Fruit fly (Drosophila melanogaster): ENCODE measurements around the gene CG10877.

Gene CG10877

dm6 chr3R:20555720-20556280, 8.1 kb downstream of the CG10877 start (continued):
- TF ChIP-seq bbx (GFP tag; IDR thresholded peaks at IDR 0.05; ENCODE audit: partially characterized antibody) (0 out of 2 replicates have a peak, but pooled peaks have one; percentile 14), PHDP (tag; optimal IDR thresholded peaks at IDR 0.05) (peak; percentile 12), corto (GFP tag; optimal IDR thresholded peaks at IDR 0.05) (peak; percentile 50), Nf-YA (GFP tag; IDR thresholded peaks at IDR 0.05) (no peak), CG34376 (GFP tag; optimal IDR thresholded peaks at IDR 0.05) (peak; percentile 77), CG1832 (GFP tag; optimal IDR thresholded peaks at IDR 0.05) (no peak), rib (GFP tag; IDR thresholded peaks at IDR 0.05) (peak; percentile 41; the same call in 1 of the 2 replicates), nerfin-1 (tag; optimal IDR thresholded peaks at IDR 0.05) (peak; percentile 69), Hmr (GFP tag; optimal IDR thresholded peaks at IDR 0.05) (no peak), otp (GFP tag; IDR thresholded peaks at IDR 0.05) (no peak), pros (GFP tag; optimal IDR thresholded peaks at IDR 0.05) (peak; percentile 50), CG1603 (tag; optimal IDR thresholded peaks at IDR 0.05) (peak; percentile 56), mirr (GFP tag; optimal IDR thresholded peaks at IDR 0.05) (peak; percentile 97), Trl (optimal IDR thresholded peaks at IDR 0.05) (peak; percentile 65 to 76), Trl (GFP tag; optimal IDR thresholded peaks at IDR 0.05) (no peak), fd102C (GFP tag; optimal IDR thresholded peaks at IDR 0.05) (peak; percentile 13), CG4328 (GFP tag; optimal IDR thresholded peaks at IDR 0.05) (peak; percentile 90), CG33557 (GFP tag; optimal IDR thresholded peaks at IDR 0.05) (peak; percentile 75), caup (GFP tag; optimal IDR thresholded peaks at IDR 0.05; ENCODE audit: severe bottlenecking) (peak; percentile 43), HmgZ (tag; optimal IDR thresholded peaks at IDR 0.05) (peak; percentile 48), CG12299 (tag; optimal IDR thresholded peaks at IDR 0.05) (peak; percentile 73), CG34224 (GFP tag; IDR thresholded peaks at IDR 0.05; ENCODE audit: partially characterized antibody) (peak; percentile 61; the same call in 2 of the 3 replicates), al (GFP tag; IDR thresholded peaks at IDR 0.05) (no peak), Xrp1 (GFP tag; IDR thresholded peaks at IDR 0.05) (peak; percentile 69), lbe (GFP tag; optimal IDR thresholded peaks at IDR 0.05) (peak; percentile 55), CG3407 (GFP tag; optimal IDR thresholded peaks at IDR 0.05) (peak; percentile 51), Lpt (GFP tag; optimal IDR thresholded peaks at IDR 0.05) (no peak), salm (tag; optimal IDR thresholded peaks at IDR 0.05) (peak; percentile 43), CG15601 (tag; optimal IDR thresholded peaks at IDR 0.05) (peak; percentile 65), ind (GFP tag; optimal IDR thresholded peaks at IDR 0.05) (no peak), Dll (GFP tag; IDR thresholded peaks at IDR 0.05; ENCODE audit: partially characterized antibody) (peak; percentile 33; the same call in 1 of the 4 replicates), unpg (GFP tag; optimal IDR thresholded peaks at IDR 0.05) (peak; percentile 17), CG8388 (GFP tag; optimal IDR thresholded peaks at IDR 0.05) (no peak), CG17912 (GFP tag; optimal IDR thresholded peaks at IDR 0.05) (peak; percentile 80), knrl (GFP tag; IDR thresholded peaks at IDR 0.05; ENCODE audit: partially characterized antibody) (no peak), Stat92E (GFP tag; optimal IDR thresholded peaks at IDR 0.05) (peak in 1 of 3 experiments; percentile 37), CG8359 (GFP tag; optimal IDR thresholded peaks at IDR 0.05; ENCODE audit: borderline replicate concordance) (peak; percentile 43), CG12769 (tag; optimal IDR thresholded peaks at IDR 0.05) (peak; percentile 27), YL-1 (GFP tag; optimal IDR thresholded peaks at IDR 0.05) (peak; percentile 30), odd (GFP tag; optimal IDR thresholded peaks at IDR 0.05) (peak; percentile 53), CG32772 (GFP tag; IDR thresholded peaks at IDR 0.05) (no peak), org-1 (GFP tag; optimal IDR thresholded peaks at IDR 0.05) (no peak), ERR (GFP tag; optimal IDR thresholded peaks at IDR 0.05) (no peak), CG1024 (GFP tag; IDR thresholded peaks at IDR 0.05) (no peak), gsb (GFP tag; IDR thresholded peaks at IDR 0.05) (no peak), ATbp (GFP tag; optimal IDR thresholded peaks at IDR 0.05) (peak; percentile 73), gsb-n (tag; optimal IDR thresholded peaks at IDR 0.05) (peak; percentile 8), CG12219 (GFP tag; optimal IDR thresholded peaks at IDR 0.05) (peak; percentile 22)
